Fruit fly (Drosophila melanogaster) whole organism, larva: ENCODE measurements around the gene Nt5a.

Source experiments
- noc ChIP-seq: fragments of 200-800 bp; sonication (Bioruptor generic); optimal IDR thresholded peaks from 3 replicates; lab custom pipeline; 2019; ENCODE audit warnings: missing biosample characterization, mild to moderate bottlenecking, missing genetic modification characterization, moderate library complexity

The Nt5a gene

DNA sequence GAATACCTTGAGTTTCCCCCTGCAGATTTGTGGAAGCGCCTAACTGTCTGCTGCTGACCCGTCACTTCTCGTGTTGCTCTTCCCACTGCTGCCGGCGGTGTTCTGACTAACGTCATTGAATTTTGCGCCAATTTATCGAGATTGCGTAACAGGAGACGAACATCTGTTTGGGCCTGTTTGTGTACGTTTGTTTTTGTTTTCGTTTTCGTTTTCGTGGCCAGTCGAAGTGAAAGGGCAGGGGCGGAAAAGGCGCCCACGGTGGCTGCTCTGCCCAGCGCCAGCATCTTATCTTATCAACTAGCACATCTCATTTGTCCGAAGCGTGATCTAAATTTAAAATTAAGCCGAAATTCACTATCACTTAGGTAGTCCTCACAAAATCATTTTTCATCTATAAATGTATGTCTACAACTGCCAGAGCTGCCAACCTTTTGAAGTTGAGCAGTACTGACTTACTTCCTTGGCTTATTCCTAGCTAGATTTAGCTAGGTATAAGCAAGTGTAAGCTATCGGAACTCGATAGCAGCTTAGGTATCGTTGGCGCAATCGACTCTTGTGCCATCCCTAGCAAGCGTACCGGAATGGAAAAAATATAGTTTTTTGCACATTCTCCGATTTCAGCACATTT is at the start of gene Nt5a, which contains the start of gene Ctr9:
Gene Nt5a, minus strand, starts transcription at position 414 of the 628 bp plus-strand sequence.
Gene Ctr9, plus strand, starts transcription at position 220 of the 628 bp plus-strand sequence.
- TF ChIP-seq noc: peak; percentile 40

- no peak for TF ChIP-seq noc
Measured at dm6 chr3L:1354214-1354613, 47.0 kb upstream of the Nt5a start.

DNA sequence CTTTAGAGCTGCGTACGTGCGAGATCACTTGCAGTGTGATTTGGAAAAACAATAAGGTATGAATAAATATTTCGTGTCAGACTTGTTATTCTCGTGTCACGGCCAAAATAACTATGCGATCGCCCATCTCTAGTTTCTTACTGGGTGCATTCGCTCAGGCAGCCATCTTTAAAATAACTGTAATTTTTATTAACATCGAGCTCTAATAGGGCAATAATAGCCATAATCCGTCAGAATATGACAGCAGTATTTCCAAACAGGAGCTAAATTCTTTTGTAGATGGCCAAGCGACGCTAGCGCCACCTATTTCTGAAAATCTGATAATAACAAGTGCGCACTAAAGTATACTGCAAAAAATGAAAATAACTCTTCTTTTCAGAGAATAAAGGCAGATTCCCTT is 44.8 kb upstream of the Nt5a start:
- TF ChIP-seq noc: no peak

DNA sequence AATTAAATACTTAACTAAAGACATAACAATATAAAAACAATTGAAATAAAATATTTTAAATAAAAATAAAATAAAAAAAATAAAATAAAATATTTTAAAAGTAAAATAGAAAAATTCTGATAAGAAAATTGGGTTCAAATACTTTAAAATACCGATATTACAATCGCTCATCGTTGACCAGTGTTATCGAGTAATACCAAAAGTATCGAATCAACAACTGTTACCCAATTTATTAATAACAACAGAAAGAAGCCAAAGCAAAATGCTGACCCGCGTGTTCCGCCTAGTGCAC is 43.7 kb upstream of the Nt5a start, which contains the start of gene CG9166:
Gene CG9166, plus strand, starts transcription at position 193 of the 292 bp plus-strand sequence.
- no peak for TF ChIP-seq noc

DNA sequence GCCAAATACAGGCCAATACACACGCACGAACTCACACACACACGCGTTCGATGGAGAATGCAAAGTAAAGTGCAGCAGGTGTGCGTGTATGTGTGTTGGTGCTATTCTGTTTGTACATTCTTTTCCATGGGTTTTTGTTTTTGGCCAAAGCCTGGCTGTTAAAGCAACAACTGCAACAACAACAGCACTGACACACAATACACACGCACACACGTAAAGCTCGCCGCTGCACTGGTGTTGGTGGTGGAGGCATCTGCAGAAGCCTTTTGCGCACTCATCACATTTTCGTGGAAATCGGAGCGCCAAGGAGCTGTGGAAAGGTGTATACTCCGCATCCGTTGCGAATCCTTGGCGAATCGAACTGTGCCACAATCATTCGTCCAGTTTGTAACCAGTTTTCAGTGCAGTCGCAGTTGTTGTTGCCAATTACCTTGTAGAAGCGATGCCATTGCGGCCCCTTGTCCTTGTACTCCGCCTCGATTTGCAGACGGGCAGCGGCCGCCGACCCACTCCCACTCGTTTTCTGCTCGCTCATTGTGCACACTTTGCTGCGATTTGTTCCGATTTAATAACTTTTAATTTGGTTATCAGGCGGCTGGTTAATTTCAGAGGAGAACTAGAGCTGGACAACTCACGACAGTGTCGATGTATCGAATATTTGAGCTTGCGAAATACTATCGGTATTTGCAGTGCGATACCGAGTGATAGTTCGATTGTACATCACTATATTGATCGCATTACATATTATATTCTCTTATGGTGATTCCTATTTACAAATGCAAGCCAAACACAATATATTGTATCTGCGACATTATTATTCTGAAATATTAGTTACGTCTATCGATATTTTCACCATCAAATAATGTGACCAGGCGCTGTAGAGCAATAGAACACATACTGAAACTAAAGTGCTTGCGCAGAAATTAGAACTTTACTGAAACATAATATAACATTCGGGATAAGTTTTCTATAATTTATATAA is 43.0 kb upstream of the Nt5a start:
- TF ChIP-seq noc: peak; percentile 21

- no peak for TF ChIP-seq noc
Measured at dm6 chr3L:1349397-1349796, 42.2 kb upstream of the Nt5a start.

- TF ChIP-seq noc: no peak
Measured at dm6 chr3L:1348935-1349334, 41.7 kb upstream of the Nt5a start.

DNA sequence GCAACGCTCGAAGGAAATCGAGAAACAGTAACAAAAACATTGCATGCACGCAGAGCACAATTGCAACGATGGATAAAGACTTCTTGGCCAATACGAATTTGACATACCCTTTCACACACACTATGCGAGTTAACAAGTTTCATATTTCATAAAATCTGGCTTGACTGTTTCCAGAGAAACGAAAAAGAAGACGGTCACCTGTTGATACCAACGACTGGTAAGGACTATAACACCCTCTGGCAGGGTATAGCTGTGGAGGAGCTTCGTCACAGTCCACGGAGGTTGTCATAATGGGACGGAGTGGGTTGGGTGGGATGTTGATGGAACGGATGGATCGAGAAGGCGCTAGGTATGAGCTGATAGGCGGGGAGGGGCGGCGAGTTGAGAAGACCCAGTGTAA is 41.0 kb upstream of the Nt5a start:
- TF ChIP-seq noc: no peak

DNA sequence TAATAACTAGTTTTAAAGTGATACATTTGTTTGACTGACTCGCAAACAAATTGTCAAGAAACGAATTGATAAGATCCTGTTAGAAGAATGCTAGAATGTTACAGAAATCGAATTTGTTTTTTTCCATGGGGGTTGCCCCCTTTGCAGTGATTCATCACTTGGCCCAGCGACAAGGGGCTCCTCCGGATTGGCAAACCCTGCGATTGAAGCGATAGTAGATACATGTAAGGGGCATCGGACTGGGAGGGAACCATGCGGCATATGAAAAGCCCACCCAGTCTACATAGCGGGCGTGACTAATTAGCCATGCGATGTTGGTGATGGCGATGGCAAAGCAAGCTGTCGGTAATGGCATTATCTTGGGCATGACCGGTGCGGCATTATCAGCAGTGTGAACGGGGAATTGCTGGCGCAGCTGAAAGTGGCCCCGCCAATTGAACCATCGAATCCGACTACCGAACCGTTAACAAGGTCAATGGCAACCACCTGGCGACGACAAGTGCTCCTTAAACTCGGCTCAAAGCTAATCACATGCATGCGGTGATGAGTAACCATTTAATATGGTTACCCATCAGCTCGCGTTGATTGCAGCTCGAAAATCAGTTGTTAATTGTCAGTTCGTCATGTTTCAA is 39.9 kb upstream of the Nt5a start:
- no peak for TF ChIP-seq noc

- TF ChIP-seq noc: peak; percentile 64
Measured at dm6 chr3L:1342133-1342580, 34.9 kb upstream of the Nt5a start, which contains the start of gene indra. TSS of gene indra (minus strand) at chr3L:1342403.

dm6 chr3L:1335989-1336961 is 29.1 kb upstream of the Nt5a start:
- TF ChIP-seq noc: peak; percentile 84

- TF ChIP-seq noc: peak; percentile 45
Measured at dm6 chr3L:1335428-1335764, 28.2 kb upstream of the Nt5a start.

dm6 chr3L:1334571-1335427 is 27.6 kb upstream of the Nt5a start, which contains the start of the genes Hmbs and CG2211:
TSS of gene Hmbs (plus strand) at chr3L:1334889.
TSS of gene CG2211 (minus strand) at chr3L:1335359.
- TF ChIP-seq noc: peak; percentile 82

DNA sequence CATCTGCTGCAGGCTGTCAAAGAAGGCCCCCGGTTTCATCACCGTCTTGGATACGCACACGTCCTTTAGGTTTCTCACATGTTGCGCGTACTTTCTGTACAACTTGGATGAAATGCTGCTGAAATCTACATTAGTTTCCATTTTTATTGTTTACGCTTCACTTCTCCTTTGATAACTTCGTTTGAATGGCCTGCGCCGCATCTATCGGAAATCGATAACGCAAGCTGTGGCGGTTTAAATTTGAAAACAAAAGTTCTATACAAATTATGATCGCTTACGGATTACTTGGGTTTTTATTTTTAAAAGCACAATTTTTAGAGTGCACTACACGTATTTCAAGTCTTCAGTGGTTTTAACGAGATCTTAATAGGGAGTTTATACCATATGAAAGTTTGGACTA is 25.8 kb upstream of the Nt5a start, which contains the start of gene msd5:
Gene msd5, minus strand, starts transcription at position 174 of the 400 bp plus-strand sequence.
- no peak for TF ChIP-seq noc

DNA sequence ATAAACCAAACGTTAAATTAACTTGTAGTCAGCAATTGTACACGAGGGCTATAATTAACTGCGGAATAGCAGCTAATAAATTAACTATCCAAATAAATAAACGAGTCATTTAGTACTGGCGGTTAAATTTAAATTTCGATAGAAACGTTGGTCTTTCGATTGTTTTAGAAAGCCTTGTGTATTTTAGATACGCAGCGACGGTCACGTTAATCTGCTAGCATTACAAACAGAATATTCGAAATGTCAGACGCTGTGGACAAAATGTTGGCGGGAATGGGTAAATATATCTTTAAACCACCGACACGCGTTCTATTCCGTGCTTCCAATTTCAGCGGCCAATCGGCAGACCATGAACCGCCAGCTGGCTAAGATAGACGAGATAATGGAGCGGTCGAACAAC is 24.3 kb upstream of the Nt5a start, which contains the start of gene msd1:
Gene msd1, plus strand, starts transcription at position 203 of the 400 bp plus-strand sequence.
- TF ChIP-seq noc: no peak
